Fruit fly (Drosophila melanogaster) whole organism, adult: ENCODE data around the gene Prosbeta5R2.

ENCODE experiments used
- CG11617 ChIP-seq: fragments of 200-800 bp; sonication (Bioruptor generic); optimal IDR thresholded peaks from 2 replicates; lab custom pipeline; 2017; ENCODE audit warnings: mild to moderate bottlenecking, missing biosample characterization, missing genetic modification reagents, missing genetic modification characterization
- CG12768 ChIP-seq: fragments of 200-800 bp; sonication (Bioruptor generic); optimal IDR thresholded peaks from 2 replicates; lab custom pipeline; 2017; ENCODE audit warnings: missing biosample characterization, missing genetic modification characterization, mild to moderate bottlenecking, moderate library complexity, missing genetic modification reagents
- CG14711 ChIP-seq: fragments of 200-800 bp; sonication (Bioruptor generic); optimal IDR thresholded peaks from 2 replicates; lab custom pipeline; 2018; ENCODE audit warnings: missing biosample characterization, mild to moderate bottlenecking, missing genetic modification characterization, moderate library complexity
- CG1620 ChIP-seq: fragments of 200-800 bp; sonication (Bioruptor generic); optimal IDR thresholded peaks from 2 replicates; lab custom pipeline; 2016; ENCODE audit warnings: missing biosample characterization, missing genetic modification characterization
- CG33017 ChIP-seq: fragments of 200-800 bp; sonication (Bioruptor generic); optimal IDR thresholded peaks from 2 replicates; lab custom pipeline; 2018; ENCODE audit warnings: missing biosample characterization, mild to moderate bottlenecking, missing genetic modification characterization, moderate library complexity
- CG5204 ChIP-seq: fragments of 200-800 bp; sonication (Bioruptor generic); optimal IDR thresholded peaks from 2 replicates; lab custom pipeline; 2016; ENCODE audit warnings: missing biosample characterization, missing genetic modification characterization
- CG7045 ChIP-seq: fragments of 200-800 bp; sonication (Bioruptor generic); optimal IDR thresholded peaks from 2 replicates; lab custom pipeline; 2017; ENCODE audit warnings: missing biosample characterization, mild to moderate bottlenecking, missing genetic modification characterization
- CG7101 ChIP-seq: fragments of 200-800 bp; sonication (Bioruptor generic); optimal IDR thresholded peaks from 2 replicates; lab custom pipeline; 2018; ENCODE audit warnings: missing biosample characterization, mild to moderate bottlenecking, missing genetic modification characterization, moderate library complexity
- Hr96 ChIP-seq: fragments of 200-800 bp; sonication (Bioruptor generic); optimal IDR thresholded peaks from 2 replicates; lab custom pipeline; 2016; ENCODE audit warnings: missing biosample characterization, missing genetic modification characterization
- Mnt ChIP-seq: fragments of 200-800 bp; sonication (Bioruptor generic); optimal IDR thresholded peaks from 2 replicates; lab custom pipeline; 2016; ENCODE audit warnings: missing biosample characterization, mild to moderate bottlenecking, missing genetic modification characterization
- bab1 ChIP-seq: fragments of 200-800 bp; sonication (Bioruptor generic); optimal IDR thresholded peaks from 3 replicates; lab custom pipeline; 2019; ENCODE audit warnings: missing biosample characterization, mild to moderate bottlenecking, missing genetic modification characterization, moderate library complexity
- cic ChIP-seq: fragments of 200-800 bp; sonication (Bioruptor generic); optimal IDR thresholded peaks from 2 replicates; lab custom pipeline; 2017; ENCODE audit warnings: missing biosample characterization, mild to moderate bottlenecking, missing genetic modification characterization, moderate library complexity
- cnc ChIP-seq, 2 experiments: fragments of >200 bp; optimal IDR thresholded peaks; 2 replicates each; lab custom pipeline; 2017
- kay ChIP-seq: fragments of 200-800 bp; sonication (Bioruptor generic); peaks from one replicate; lab custom pipeline; 2016; ENCODE audit warnings: missing biosample characterization, missing genetic modification characterization, borderline replicate concordance
- ovo ChIP-seq: fragments of 200-800 bp; sonication (Bioruptor generic); optimal IDR thresholded peaks from 2 replicates; lab custom pipeline; 2016; ENCODE audit warnings: missing biosample characterization, missing genetic modification characterization
- pad ChIP-seq: fragments of 200-800 bp; sonication (Bioruptor generic); optimal IDR thresholded peaks from 3 replicates; lab custom pipeline; 2017; ENCODE audit warnings: missing biosample characterization, missing genetic modification characterization, mild to moderate bottlenecking, moderate library complexity, missing genetic modification reagents
- tj ChIP-seq: fragments of 200-800 bp; sonication (Bioruptor generic); optimal IDR thresholded peaks from 3 replicates; lab custom pipeline; 2017; ENCODE audit warnings: missing biosample characterization, mild to moderate bottlenecking, missing genetic modification characterization, moderate library complexity
- toe ChIP-seq: fragments of 200-800 bp; sonication (Bioruptor generic); optimal IDR thresholded peaks from 2 replicates; lab custom pipeline; 2016; ENCODE audit warnings: missing biosample characterization, missing genetic modification characterization

Prosbeta5R2 gene

dm6 chr2L:18032741-18033140, 42.5 kb downstream of the Prosbeta5R2 start:
- TF ChIP-seq CG7045: no peak
- no peak for TF ChIP-seq bab1 (GFP tag; lab: Kevin White, UChicago)
- no peak for TF ChIP-seq ovo
- TF ChIP-seq cic (GFP tag; lab: Kevin White, UChicago): no peak
- no peak for TF ChIP-seq CG7101 (tag; lab: Kevin White, UChicago)
- no peak for TF ChIP-seq CG1620 (GFP tag; lab: Kevin White, UChicago)
- no peak for TF ChIP-seq CG14711 (tag; lab: Kevin White, UChicago)
- no peak for TF ChIP-seq CG5204
- no peak for TF ChIP-seq tj (GFP tag; lab: Kevin White, UChicago)
- TF ChIP-seq toe (GFP tag; lab: Kevin White, UChicago): no peak
- TF ChIP-seq Mnt (GFP tag; lab: Kevin White, UChicago): no peak
- TF ChIP-seq Hr96 (GFP tag; lab: Kevin White, UChicago): no peak
- no peak for TF ChIP-seq cnc (optimal IDR thresholded peaks at IDR 0.05; lab: Kevin White, UChicago)
- no peak for TF ChIP-seq CG11617
- no peak for TF ChIP-seq CG12768
- no peak for TF ChIP-seq CG33017
- TF ChIP-seq kay: no peak
- no peak for TF ChIP-seq pad (GFP tag; lab: Kevin White, UChicago)
